Worm (Caenorhabditis elegans) whole organism, L2 larva: ENCODE data around the gene F19B6.3.
A peak's percentile ranks its signal among the peaks of the same experiment; 100 is the strongest.

Experiments
- R02D3.7 ChIP-seq: fragments of 150-350 bp; optimal IDR thresholded peaks from 2 replicates; lab custom pipeline; 2014; ENCODE audit warnings: missing biosample characterization, missing genetic modification characterization
- aly-2 ChIP-seq: fragments of 150-350 bp; optimal IDR thresholded peaks from 2 replicates; lab custom pipeline; 2014; ENCODE audit warnings: missing biosample characterization, missing genetic modification characterization
- ceh-82 ChIP-seq: fragments of 150-350 bp; optimal IDR thresholded peaks from 2 replicates; lab custom pipeline; 2014; ENCODE audit warnings: missing biosample characterization, missing genetic modification characterization
- lin-13 ChIP-seq: fragments of 150-350 bp; optimal IDR thresholded peaks from 2 replicates; lab custom pipeline; 2014; ENCODE audit warnings: missing biosample characterization, missing genetic modification reagents, missing genetic modification characterization
- lin-39 ChIP-seq: fragments of 150-350 bp; optimal IDR thresholded peaks from 2 replicates; lab custom pipeline; 2014; ENCODE audit warnings: missing biosample characterization, missing genetic modification reagents, missing genetic modification characterization
- mab-5 ChIP-seq: fragments of 150-350 bp; optimal IDR thresholded peaks from 2 replicates; lab custom pipeline; 2014; ENCODE audit warnings: missing biosample characterization, missing genetic modification characterization
- mdl-1 ChIP-seq, 2 experiments: fragments of 150-350 bp in 1 of 2; sonication (generic microtip) in 1 of 2; optimal IDR thresholded peaks; 2 replicates each; lab custom pipeline; 2017; ENCODE audit warnings: missing biosample characterization in 2 of 2, missing genetic modification characterization in 2 of 2
- nhr-12 ChIP-seq: fragments of 150-350 bp; optimal IDR thresholded peaks from 2 replicates; lab custom pipeline; 2014; ENCODE audit warnings: missing biosample characterization, missing genetic modification characterization
- nhr-23 ChIP-seq: fragments of 150-350 bp; optimal IDR thresholded peaks from 2 replicates; lab custom pipeline; 2014; ENCODE audit warnings: missing biosample characterization, missing genetic modification reagents, missing genetic modification characterization
- unc-62 ChIP-seq: fragments of 150-350 bp; optimal IDR thresholded peaks from 2 replicates; lab custom pipeline; 2014; ENCODE audit warnings: missing biosample characterization, missing genetic modification reagents, missing genetic modification characterization
- ztf-1 ChIP-seq: fragments of 200-800 bp; sonication (Bioruptor generic); conservative IDR thresholded peaks from 2 replicates; pipeline ENCODE4 v1.3.6; 2022; ENCODE audit warnings: missing genetic modification characterization, missing compliant biosample characterization

- TF ChIP-seq ztf-1 (GFP tag; lab: Robert Waterston, UW): no peak
- TF ChIP-seq lin-13 (GFP tag; lab: Kevin White, UChicago): no peak
- no peak for TF ChIP-seq mab-5 (tag; lab: Kevin White, UChicago)
- TF ChIP-seq unc-62: no peak
- TF ChIP-seq aly-2 (tag; lab: Kevin White, UChicago): no peak
- no peak for TF ChIP-seq R02D3.7 (tag; lab: Kevin White, UChicago)
- no peak for TF ChIP-seq ceh-82 (tag; lab: Kevin White, UChicago)
- TF ChIP-seq nhr-23 (tag; lab: Kevin White, UChicago): no peak
- TF ChIP-seq nhr-12 (tag; lab: Kevin White, UChicago): no peak
- TF ChIP-seq mdl-1 (tag; optimal IDR thresholded peaks at IDR 0.05; lab: Kevin White, UChicago): peak in 1 of 2 experiments; percentile 22
- no peak for TF ChIP-seq lin-39 (tag; lab: Kevin White, UChicago)
Measured at ce11 chrIV:12335248-12335647, 8.2 kb downstream of the F19B6.3 start.
